Fruit fly (Drosophila melanogaster) whole organism, embryonic: ENCODE measurements around the gene CG43245.

Source experiments
- CG16779 ChIP-seq: fragments of 200-800 bp; sonication (Bioruptor generic); IDR thresholded peaks from 2 replicates; pipeline ENCODE4 v1.3.6; 2022; ENCODE audit warnings: missing biosample characterization, missing genetic modification characterization
- CG42726 ChIP-seq: fragments of 200-800 bp; sonication (Bioruptor generic); IDR thresholded peaks from 2 replicates; pipeline ENCODE4 v1.3.6; 2022; ENCODE audit warnings: missing biosample characterization, missing genetic modification characterization; ENCODE audit not compliant: partially characterized antibody
- CG8765 ChIP-seq: fragments of 200-800 bp; sonication (Bioruptor generic); IDR thresholded peaks from 2 replicates; pipeline ENCODE4 v1.3.6; 2022; ENCODE audit warnings: missing biosample characterization, missing genetic modification characterization
- CG9437 ChIP-seq: fragments of 200-800 bp; sonication (Bioruptor generic); optimal IDR thresholded peaks from 2 replicates; lab custom pipeline; 2018; ENCODE audit warnings: missing biosample characterization, mild to moderate bottlenecking, missing genetic modification characterization
- Side ChIP-seq: fragments of 200-800 bp; sonication (Bioruptor generic); optimal IDR thresholded peaks from 2 replicates; lab custom pipeline; 2016; ENCODE audit warnings: missing biosample characterization, missing genetic modification characterization
- disco-r ChIP-seq: fragments of 200-800 bp; sonication (Bioruptor generic); optimal IDR thresholded peaks from 2 replicates; lab custom pipeline; 2016; ENCODE audit warnings: missing biosample characterization, missing genetic modification characterization

DNA sequence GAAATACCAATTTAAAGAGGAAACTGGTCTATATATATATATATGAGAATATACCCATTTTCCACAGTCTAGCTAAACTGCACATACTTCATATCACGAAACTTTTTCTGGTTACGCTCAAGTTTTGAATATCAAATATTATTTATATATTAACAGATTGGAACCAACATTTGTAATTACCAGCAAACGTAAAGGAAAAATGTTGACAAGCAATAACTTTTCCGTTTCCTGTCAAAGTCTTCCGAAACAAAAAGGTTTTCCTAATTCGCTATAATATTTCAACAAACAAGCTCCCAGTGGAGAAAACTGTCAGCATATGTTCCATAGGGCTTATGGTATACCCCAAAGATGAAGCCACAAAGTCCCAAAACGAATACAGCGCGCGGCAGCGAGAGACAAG, 42.8 kb downstream of the CG43245 start, which contains the start of gene CG42831:
- no peak for TF ChIP-seq Side
- no peak for TF ChIP-seq CG42726 (GFP tag; lab: Robert Waterston, UW)
- TF ChIP-seq CG16779 (GFP tag; lab: Robert Waterston, UW), result no peak
- TF ChIP-seq disco-r, result no peak
- no peak for TF ChIP-seq CG9437 (GFP tag; lab: Kevin White, UChicago)
- TF ChIP-seq CG8765 (GFP tag; lab: Robert Waterston, UW), result no peak
